Worm (Caenorhabditis elegans) whole organism, midembryonic: ENCODE results near the gene F19B6.3.

Source experiments
- T22C8.4 ChIP-seq: fragments of 200-800 bp; sonication (Bioruptor generic); IDR thresholded peaks from 2 replicates; pipeline ENCODE4 v1.3.6; 2022; ENCODE audit warnings: missing genetic modification characterization, missing compliant biosample characterization
- cog-1 ChIP-seq: sonication (generic microtip); optimal IDR thresholded peaks from 2 replicates; lab custom pipeline; 2016; ENCODE audit warnings: missing genetic modification characterization, missing compliant biosample characterization
- flt-1 ChIP-seq: fragments of 200-800 bp; sonication (Bioruptor generic); IDR thresholded peaks from 2 replicates; pipeline ENCODE4 v1.3.6; 2022; ENCODE audit warnings: missing genetic modification characterization, missing compliant biosample characterization
- klf-2 ChIP-seq: fragments of 200-800 bp; sonication (Bioruptor generic); conservative IDR thresholded peaks from 2 replicates; pipeline ENCODE4 v1.3.6; 2022; ENCODE audit warnings: missing genetic modification reagents, missing genetic modification characterization, missing compliant biosample characterization
- med-1 ChIP-seq: sonication (generic microtip); optimal IDR thresholded peaks from 2 replicates; lab custom pipeline; 2017; ENCODE audit warnings: missing genetic modification characterization, mild to moderate bottlenecking, missing compliant biosample characterization, antibody characterized with exemption, missing genetic modification reagents; ENCODE audit not compliant: insufficient read depth
- ref-1 ChIP-seq: fragments of 200-800 bp; sonication (Bioruptor generic); conservative IDR thresholded peaks from 2 replicates; pipeline ENCODE4 v1.3.6; 2022; ENCODE audit warnings: missing genetic modification reagents, missing genetic modification characterization, missing compliant biosample characterization
- tab-1 ChIP-seq: fragments of 200-800 bp; sonication (Bioruptor generic); IDR thresholded peaks from 2 replicates; pipeline ENCODE4 v1.3.6; 2022; ENCODE audit warnings: missing genetic modification characterization, missing compliant biosample characterization
- ztf-23 ChIP-seq: fragments of 200-800 bp; sonication (Bioruptor generic); IDR thresholded peaks from 2 replicates; pipeline ENCODE4 v1.3.6; 2022; ENCODE audit warnings: missing genetic modification reagents, missing genetic modification characterization, missing compliant biosample characterization
- ztf-29 ChIP-seq: fragments of 200-800 bp; sonication (Bioruptor generic); IDR thresholded peaks from 2 replicates; pipeline ENCODE4 v1.3.6; 2022; ENCODE audit warnings: missing genetic modification reagents, missing genetic modification characterization, missing compliant biosample characterization

F19B6.3 gene

DNA sequence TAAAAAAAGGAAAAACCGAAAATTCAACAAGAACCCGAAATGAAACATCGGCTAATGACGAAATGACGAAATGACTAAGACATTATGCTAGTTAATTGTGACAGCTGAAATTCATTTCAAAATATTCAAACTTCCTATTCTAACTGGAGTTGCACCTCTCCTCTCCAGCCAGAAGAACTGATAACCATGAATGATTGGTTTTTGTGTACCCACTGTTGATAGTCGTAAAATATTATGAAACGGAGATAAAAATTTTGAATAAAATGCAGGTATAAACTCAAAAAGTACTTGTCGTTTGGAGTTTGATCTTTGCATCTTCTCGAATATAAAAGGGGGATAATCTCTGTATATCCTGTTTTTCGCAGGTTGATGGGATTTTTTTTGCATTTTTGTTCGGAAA, 24.1 kb upstream of the F19B6.3 start:
- TF ChIP-seq ref-1 (GFP tag; lab: Robert Waterston, UW): no peak
- no peak for TF ChIP-seq flt-1 (GFP tag; lab: Robert Waterston, UW)

DNA sequence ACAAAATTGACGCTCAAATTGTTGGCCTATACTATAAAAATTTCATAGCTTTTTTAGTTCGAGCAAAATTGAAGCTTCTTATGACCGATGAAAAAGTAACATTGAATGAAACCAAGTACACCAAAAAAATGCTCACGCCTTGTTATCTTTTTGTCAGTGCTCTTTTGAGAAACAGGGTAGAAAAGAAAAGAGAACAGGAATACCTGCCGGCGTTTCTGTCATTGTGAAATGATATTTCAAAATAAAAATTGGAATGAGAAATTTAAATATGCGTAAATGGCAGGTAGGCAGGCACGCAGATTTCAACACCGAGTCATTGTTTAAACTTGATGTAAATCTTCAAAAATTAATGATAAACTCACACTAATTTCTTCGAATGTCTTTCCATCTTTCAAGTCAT, 22.3 kb upstream of the F19B6.3 start:
- TF ChIP-seq ztf-29 (GFP tag; lab: Robert Waterston, UW): no peak
- no peak for TF ChIP-seq cog-1 (tag; lab: Kevin White, UChicago)
- no peak for TF ChIP-seq klf-2 (GFP tag; lab: Robert Waterston, UW)
- no peak for TF ChIP-seq T22C8.4 (GFP tag; lab: Robert Waterston, UW)
- TF ChIP-seq ztf-23 (GFP tag; lab: Robert Waterston, UW): no peak
- no peak for TF ChIP-seq ref-1 (GFP tag; lab: Robert Waterston, UW)
- no peak for TF ChIP-seq flt-1 (GFP tag; lab: Robert Waterston, UW)
- TF ChIP-seq med-1 (GFP tag; lab: Kevin White, UChicago): no peak
- TF ChIP-seq tab-1 (GFP tag; lab: Robert Waterston, UW): no peak

DNA sequence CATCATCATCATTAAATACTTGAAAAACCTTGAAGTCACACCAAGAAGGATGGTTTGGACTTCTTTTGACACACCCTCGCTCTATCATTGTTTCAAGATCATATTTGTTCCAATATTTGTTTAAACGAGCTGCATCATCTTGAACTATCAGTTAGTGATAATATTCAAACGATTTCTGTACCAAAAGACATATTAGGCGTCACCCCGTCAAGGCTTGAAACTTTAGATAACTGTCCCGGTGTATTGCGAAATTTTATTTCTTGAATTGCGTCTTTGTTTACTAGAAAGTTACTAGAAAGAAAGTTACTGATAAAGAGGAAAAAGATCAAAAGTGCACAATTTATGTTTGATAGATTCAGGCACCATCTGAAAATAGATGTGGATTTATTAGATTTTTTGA, 21.1 kb upstream of the F19B6.3 start:
- TF ChIP-seq ztf-29 (GFP tag; lab: Robert Waterston, UW): no peak
- no peak for TF ChIP-seq tab-1 (GFP tag; lab: Robert Waterston, UW)
- no peak for TF ChIP-seq ztf-23 (GFP tag; lab: Robert Waterston, UW)
- no peak for TF ChIP-seq klf-2 (GFP tag; lab: Robert Waterston, UW)
- TF ChIP-seq med-1 (GFP tag; lab: Kevin White, UChicago): no peak
- TF ChIP-seq ref-1 (GFP tag; lab: Robert Waterston, UW): no peak

DNA sequence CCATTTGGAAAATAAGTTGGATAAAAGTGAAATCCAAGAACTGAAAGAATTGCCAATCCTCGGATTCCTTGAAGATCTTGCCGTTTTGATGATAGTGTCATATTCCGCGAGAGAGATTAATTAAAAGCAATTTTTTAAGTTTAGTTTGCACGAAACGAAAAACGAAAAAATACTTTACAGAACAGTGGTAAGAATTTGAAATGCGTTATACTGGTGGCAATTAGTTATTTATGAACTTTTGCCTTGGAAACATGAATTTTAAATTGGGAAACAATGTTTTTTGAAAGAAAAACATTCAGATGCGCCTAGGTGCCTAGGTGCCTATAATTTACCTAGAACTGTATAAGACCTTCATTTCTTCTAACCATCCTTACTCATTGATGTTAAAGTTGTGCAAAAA, 19.3 kb upstream of the F19B6.3 start, which contains the start of gene oac-57:
Gene oac-57, minus strand, starts transcription at position 101 of the 400 bp plus-strand sequence.
- TF ChIP-seq med-1 (GFP tag; lab: Kevin White, UChicago) (no peak), ref-1 (GFP tag; lab: Robert Waterston, UW) (no peak), tab-1 (GFP tag; lab: Robert Waterston, UW) (no peak), klf-2 (GFP tag; lab: Robert Waterston, UW) (no peak), ztf-29 (GFP tag; lab: Robert Waterston, UW) (no peak), ztf-23 (GFP tag; lab: Robert Waterston, UW) (no peak), flt-1 (GFP tag; lab: Robert Waterston, UW) (no peak), T22C8.4 (GFP tag; lab: Robert Waterston, UW) (no peak)

DNA sequence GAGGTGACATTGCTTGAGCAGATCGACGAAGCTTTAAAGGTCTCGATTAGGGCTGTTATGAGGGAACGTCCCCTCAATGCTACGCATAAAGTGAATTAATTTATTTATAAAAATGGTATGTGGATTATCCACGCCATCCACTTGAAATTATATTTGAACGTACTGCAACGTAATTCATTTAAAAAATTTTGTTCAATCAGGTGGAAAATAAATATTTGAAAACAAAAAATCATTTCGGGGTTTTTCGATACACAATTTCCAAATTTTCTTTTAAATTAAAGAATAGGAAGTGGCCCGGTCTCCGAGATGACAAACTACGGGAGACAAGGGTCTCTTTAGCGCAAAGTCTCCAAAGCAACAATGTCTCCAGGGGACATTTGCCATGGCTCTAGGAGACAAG, 15.4 kb upstream of the F19B6.3 start, which contains the start of gene oac-58:
Gene oac-58, minus strand, starts transcription at position 101 of the 400 bp plus-strand sequence.
- TF ChIP-seq tab-1 (GFP tag; lab: Robert Waterston, UW) (no peak), med-1 (GFP tag; lab: Kevin White, UChicago) (no peak), ztf-23 (GFP tag; lab: Robert Waterston, UW) (no peak), flt-1 (GFP tag; lab: Robert Waterston, UW) (no peak), klf-2 (GFP tag; lab: Robert Waterston, UW) (no peak), cog-1 (tag; lab: Kevin White, UChicago) (no peak), ref-1 (GFP tag; lab: Robert Waterston, UW) (no peak), T22C8.4 (GFP tag; lab: Robert Waterston, UW) (no peak), ztf-29 (GFP tag; lab: Robert Waterston, UW) (no peak)

DNA sequence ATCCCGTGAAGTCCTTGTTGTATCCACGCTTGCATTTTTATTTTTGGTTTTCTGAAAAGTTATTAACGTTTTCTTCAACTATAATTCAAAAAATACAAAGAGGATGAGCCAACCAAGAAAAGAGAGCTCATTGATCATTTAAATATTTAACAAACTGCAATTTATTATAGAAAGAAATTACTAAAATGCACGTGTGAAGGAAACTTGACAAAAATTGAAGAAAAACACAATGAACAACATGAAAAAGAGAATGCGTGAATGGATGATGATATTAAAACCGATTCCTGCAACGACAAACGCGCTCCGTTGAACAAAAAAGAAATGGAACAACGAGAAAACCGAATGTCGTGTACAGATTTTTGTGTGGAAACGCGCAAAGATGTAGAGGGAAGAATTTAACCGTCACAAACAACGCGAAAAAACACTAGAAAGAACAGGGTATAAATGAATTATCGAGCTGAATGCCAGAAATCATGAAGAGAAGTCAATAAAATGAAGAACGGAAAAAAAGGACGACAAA, 3.9 kb downstream of the F19B6.3 start, which contains the start of gene ufd-1:
Gene ufd-1, minus strand, starts transcription at position 51 of the 520 bp plus-strand sequence.
- TF ChIP-seq klf-2 (GFP tag; lab: Robert Waterston, UW) (no peak), T22C8.4 (GFP tag; lab: Robert Waterston, UW) (no peak), med-1 (GFP tag; lab: Kevin White, UChicago) (no peak), ref-1 (GFP tag; lab: Robert Waterston, UW) (no peak), ztf-29 (GFP tag; lab: Robert Waterston, UW) (no peak), cog-1 (tag; lab: Kevin White, UChicago) (no peak), ztf-23 (GFP tag; lab: Robert Waterston, UW) (no peak), tab-1 (GFP tag; lab: Robert Waterston, UW) (no peak), flt-1 (GFP tag; lab: Robert Waterston, UW) (no peak)

DNA sequence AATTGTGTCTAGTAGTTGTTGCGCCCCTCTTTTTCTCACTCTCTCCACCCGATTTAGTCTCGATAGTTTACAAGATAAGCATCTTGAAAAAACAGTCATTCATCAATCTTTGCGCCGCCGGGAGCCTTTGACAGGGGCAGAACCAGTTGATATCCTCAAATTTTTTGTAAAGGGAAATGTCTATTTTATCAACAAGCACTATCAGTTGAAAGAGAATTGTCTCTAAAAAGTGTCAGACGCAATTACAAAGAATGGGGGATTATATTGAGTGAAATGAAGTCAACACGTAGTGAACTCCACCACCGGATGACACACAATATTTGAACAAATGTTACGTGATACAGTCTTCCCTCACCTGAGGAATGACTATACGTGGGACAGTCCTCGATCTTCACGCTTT, 7.1 kb downstream of the F19B6.3 start:
- TF ChIP-seq tab-1 (GFP tag; lab: Robert Waterston, UW) (no peak), med-1 (GFP tag; lab: Kevin White, UChicago) (no peak), ref-1 (GFP tag; lab: Robert Waterston, UW) (no peak), ztf-23 (GFP tag; lab: Robert Waterston, UW) (no peak), cog-1 (tag; lab: Kevin White, UChicago) (no peak), flt-1 (GFP tag; lab: Robert Waterston, UW) (no peak), klf-2 (GFP tag; lab: Robert Waterston, UW) (no peak), T22C8.4 (GFP tag; lab: Robert Waterston, UW) (no peak), ztf-29 (GFP tag; lab: Robert Waterston, UW) (no peak)

DNA sequence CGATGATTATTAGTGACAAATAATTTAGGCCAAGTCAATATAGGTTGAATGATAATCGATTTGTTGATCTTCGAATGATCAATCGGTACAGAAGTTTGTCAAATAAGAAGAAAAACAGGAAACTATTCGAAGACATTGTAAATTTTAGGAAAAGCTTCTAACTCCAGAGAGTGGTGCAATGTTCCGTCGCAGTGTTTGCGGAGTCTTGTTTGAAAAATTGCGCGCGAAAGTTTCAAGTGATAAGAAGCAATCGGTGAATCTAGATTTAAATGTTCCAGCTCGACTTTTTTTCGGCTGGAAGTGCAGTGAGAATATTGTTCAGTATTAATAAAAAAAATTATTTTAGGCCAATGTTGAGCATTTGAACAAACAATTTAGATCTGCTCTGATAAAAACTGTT, 7.7 kb downstream of the F19B6.3 start:
- TF ChIP-seq med-1 (GFP tag; lab: Kevin White, UChicago) (no peak), cog-1 (tag; lab: Kevin White, UChicago) (no peak), ztf-29 (GFP tag; lab: Robert Waterston, UW) (no peak), ref-1 (GFP tag; lab: Robert Waterston, UW) (no peak), T22C8.4 (GFP tag; lab: Robert Waterston, UW) (no peak), flt-1 (GFP tag; lab: Robert Waterston, UW) (no peak), tab-1 (GFP tag; lab: Robert Waterston, UW) (no peak), klf-2 (GFP tag; lab: Robert Waterston, UW) (no peak), ztf-23 (GFP tag; lab: Robert Waterston, UW) (no peak)

DNA sequence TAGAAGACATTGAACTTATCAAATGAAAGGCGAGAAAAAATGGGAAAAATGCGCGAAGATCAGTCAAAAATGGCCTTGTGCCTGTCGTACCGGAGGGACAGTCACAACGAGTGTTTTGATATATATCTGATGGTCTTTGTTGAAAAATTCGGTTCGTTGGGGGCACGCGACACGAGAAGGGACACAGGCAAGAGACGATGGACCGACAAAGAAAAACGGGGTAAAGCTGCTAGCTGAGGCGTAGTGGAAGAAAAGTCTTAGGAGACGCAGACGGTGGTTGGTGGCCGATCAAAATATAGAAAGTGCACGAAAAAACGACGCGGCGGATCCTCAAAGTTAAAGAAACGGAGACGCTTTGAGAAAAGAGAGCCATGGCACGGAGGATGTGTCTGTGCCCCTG, 8.2 kb downstream of the F19B6.3 start:
- no peak for TF ChIP-seq med-1 (GFP tag; lab: Kevin White, UChicago)
